Worm (Caenorhabditis elegans) whole organism, young adult: ENCODE results near the gene tbx-41.

Experiments used
- B0019.2 ChIP-seq: fragments of 200-800 bp; sonication (Bioruptor generic); conservative IDR thresholded peaks from 2 replicates; pipeline ENCODE4 v1.3.6; 2022; ENCODE audit warnings: missing genetic modification reagents, missing genetic modification characterization, missing compliant biosample characterization
- B0035.1 ChIP-seq: sonication (generic microtip); optimal IDR thresholded peaks from 2 replicates; lab custom pipeline; 2016; ENCODE audit warnings: missing genetic modification characterization, mild to moderate bottlenecking, missing compliant biosample characterization, missing genotype, missing genetic modification reagents
- C06A6.2 ChIP-seq: fragments of 200-800 bp; sonication (Bioruptor generic); conservative IDR thresholded peaks from 2 replicates; pipeline ENCODE4 v1.3.6; 2022; ENCODE audit warnings: missing genetic modification characterization, missing compliant biosample characterization
- F23B12.7 ChIP-seq: sonication (generic microtip); optimal IDR thresholded peaks from 2 replicates; lab custom pipeline; 2017; ENCODE audit warnings: missing genetic modification characterization, mild to moderate bottlenecking, missing compliant biosample characterization, antibody characterized with exemption, moderate library complexity; ENCODE audit not compliant: insufficient read depth
- F37B4.10 ChIP-seq: fragments of 200-800 bp; sonication (Bioruptor generic); IDR thresholded peaks from 2 replicates; pipeline ENCODE4 v1.3.6; 2022; ENCODE audit warnings: missing genetic modification characterization, missing compliant biosample characterization
- F55B11.4 ChIP-seq: sonication (generic microtip); optimal IDR thresholded peaks from 2 replicates; lab custom pipeline; 2016; ENCODE audit warnings: missing compliant biosample characterization, missing genetic modification characterization, borderline replicate concordance; ENCODE audit not compliant: insufficient read depth
- F57C9.4 ChIP-seq: sonication (generic microtip); optimal IDR thresholded peaks from 2 replicates; lab custom pipeline; 2017; ENCODE audit warnings: mild to moderate bottlenecking, missing genetic modification characterization, missing compliant biosample characterization
- K12H6.12 ChIP-seq: fragments of 200-800 bp; sonication (Bioruptor generic); optimal IDR thresholded peaks from 2 replicates; lab custom pipeline; 2018; ENCODE audit warnings: mild to moderate bottlenecking, missing genetic modification characterization, missing compliant biosample characterization
- Y53F4B.3 ChIP-seq: fragments of 200-800 bp; sonication (Bioruptor generic); IDR thresholded peaks from 2 replicates; pipeline ENCODE4 v1.3.6; 2022; ENCODE audit warnings: missing genetic modification reagents, missing genetic modification characterization, missing compliant biosample characterization
- Y53G8AR.9 ChIP-seq: fragments of 200-800 bp; sonication (Bioruptor generic); conservative IDR thresholded peaks from 2 replicates; pipeline ENCODE4 v1.3.6; 2022; ENCODE audit warnings: missing genetic modification reagents, missing genetic modification characterization, missing compliant biosample characterization
- Y67H2A.10 ChIP-seq: fragments of 200-800 bp; sonication (Bioruptor generic); conservative IDR thresholded peaks from 2 replicates; pipeline ENCODE4 v1.3.6; 2022; ENCODE audit warnings: missing genetic modification reagents, missing genetic modification characterization, missing compliant biosample characterization
- ZK185.1 ChIP-seq: sonication (generic microtip); optimal IDR thresholded peaks from 2 replicates; lab custom pipeline; 2016; ENCODE audit warnings: mild to moderate bottlenecking, missing genetic modification characterization, missing compliant biosample characterization; ENCODE audit not compliant: poor library complexity, severe bottlenecking
- atf-7 ChIP-seq: sonication (generic microtip); optimal IDR thresholded peaks from 2 replicates; lab custom pipeline; 2017; ENCODE audit warnings: mild to moderate bottlenecking, missing genetic modification characterization, missing compliant biosample characterization
- athp-1 ChIP-seq: sonication (generic microtip); optimal IDR thresholded peaks from 2 replicates; lab custom pipeline; 2017; ENCODE audit warnings: mild to moderate bottlenecking, missing genetic modification characterization, missing compliant biosample characterization
- cebp-1 ChIP-seq, 2 experiments: fragments of 200-800 bp in 1 of 2; sonication (Bioruptor generic) in 1 of 2; sonication (generic microtip) in 1 of 2; IDR thresholded peaks in 1 of 2; optimal IDR thresholded peaks in 1 of 2; 2 replicates each; pipeline versions ENCODE4 v1.3.6 to Lab custom; 2017 to 2022; ENCODE audit warnings: missing compliant biosample characterization in 2 of 2, missing genetic modification characterization in 2 of 2, mild to moderate bottlenecking in 1 of 2, missing genetic modification reagents in 1 of 2, moderate library complexity in 1 of 2
- ceh-27 ChIP-seq: fragments of 200-800 bp; sonication (Bioruptor generic); optimal IDR thresholded peaks from 2 replicates; lab custom pipeline; 2018; ENCODE audit warnings: mild to moderate bottlenecking, missing genetic modification characterization, moderate library complexity, missing compliant biosample characterization
- chd-7 ChIP-seq: sonication (generic microtip); optimal IDR thresholded peaks from 2 replicates; lab custom pipeline; 2016; ENCODE audit warnings: mild to moderate bottlenecking, missing genetic modification characterization, moderate library complexity, missing compliant biosample characterization
- dox-1 ChIP-seq: fragments of 200-800 bp; sonication (Bioruptor generic); IDR thresholded peaks from 2 replicates; pipeline ENCODE4 v1.3.6; 2022; ENCODE audit warnings: missing genetic modification reagents, missing genetic modification characterization, missing compliant biosample characterization
- egl-44 ChIP-seq: fragments of 200-800 bp; sonication (Bioruptor generic); IDR thresholded peaks from 2 replicates; pipeline ENCODE4 v1.3.6; 2022; ENCODE audit warnings: missing genetic modification reagents, missing genetic modification characterization, missing compliant biosample characterization
- egrh-3 ChIP-seq: fragments of 200-800 bp; sonication (Bioruptor generic); IDR thresholded peaks from 2 replicates; pipeline ENCODE4 v1.3.6; 2022; ENCODE audit warnings: missing genetic modification reagents, missing genetic modification characterization, missing compliant biosample characterization
- gei-17 ChIP-seq: fragments of 200-800 bp; sonication (Bioruptor generic); optimal IDR thresholded peaks from 2 replicates; lab custom pipeline; 2018; ENCODE audit warnings: mild to moderate bottlenecking, missing genetic modification characterization, missing compliant biosample characterization
- him-1 ChIP-seq: sonication (generic microtip); optimal IDR thresholded peaks from 2 replicates; lab custom pipeline; 2016; ENCODE audit warnings: missing genotype, missing genetic modification reagents, missing genetic modification characterization, missing compliant biosample characterization
- hmg-20 ChIP-seq: fragments of 200-800 bp; sonication (Bioruptor generic); IDR thresholded peaks from 2 replicates; pipeline ENCODE4 v1.3.6; 2022; ENCODE audit warnings: missing genetic modification reagents, missing genetic modification characterization, missing compliant biosample characterization
- hrde-1 ChIP-seq: sonication (generic microtip); optimal IDR thresholded peaks from 2 replicates; lab custom pipeline; 2016; ENCODE audit warnings: missing genetic modification characterization, mild to moderate bottlenecking, missing compliant biosample characterization, moderate library complexity, missing genotype, missing genetic modification reagents, borderline replicate concordance
- lag-1 ChIP-seq: fragments of 200-800 bp; sonication (Bioruptor generic); IDR thresholded peaks from 2 replicates; pipeline ENCODE4 v1.3.6; 2022; ENCODE audit warnings: missing genetic modification reagents, missing genetic modification characterization, missing compliant biosample characterization
- let-526 ChIP-seq: fragments of 200-800 bp; sonication (Bioruptor generic); IDR thresholded peaks from 2 replicates; pipeline ENCODE4 v1.3.6; 2022; ENCODE audit warnings: missing genetic modification reagents, missing genetic modification characterization, missing compliant biosample characterization
- lin-26 ChIP-seq: fragments of 200-800 bp; sonication (Bioruptor generic); IDR thresholded peaks from 2 replicates; pipeline ENCODE4 v1.3.6; 2022; ENCODE audit warnings: missing genetic modification reagents, missing genetic modification characterization, missing compliant biosample characterization
- madf-3 ChIP-seq: fragments of 200-800 bp; sonication (Bioruptor generic); IDR thresholded peaks from 2 replicates; pipeline ENCODE4 v1.3.6; 2022; ENCODE audit warnings: missing genetic modification reagents, missing genetic modification characterization, missing compliant biosample characterization
- mcd-1 ChIP-seq: fragments of 200-800 bp; sonication (Bioruptor generic); IDR thresholded peaks from 2 replicates; pipeline ENCODE4 v1.3.6; 2022; ENCODE audit warnings: missing genetic modification reagents, missing genetic modification characterization, missing compliant biosample characterization
- nfya-1 ChIP-seq: sonication (generic microtip); optimal IDR thresholded peaks from 2 replicates; lab custom pipeline; 2017; ENCODE audit warnings: antibody characterized with exemption, missing compliant biosample characterization, missing genetic modification characterization, borderline replicate concordance; ENCODE audit not compliant: insufficient read depth
- nfya-2 ChIP-seq: fragments of 200-800 bp; sonication (Bioruptor generic); IDR thresholded peaks from 2 replicates; pipeline ENCODE4 v1.3.6; 2022; ENCODE audit warnings: missing genetic modification reagents, missing genetic modification characterization, missing compliant biosample characterization
- nfyb-1 ChIP-seq: fragments of 200-800 bp; sonication (Bioruptor generic); IDR thresholded peaks from 2 replicates; pipeline ENCODE4 v1.3.6; 2022; ENCODE audit warnings: missing genetic modification reagents, missing genetic modification characterization, missing compliant biosample characterization
- nhr-80 ChIP-seq: sonication (generic microtip); optimal IDR thresholded peaks from 2 replicates; lab custom pipeline; 2016; ENCODE audit warnings: missing genetic modification characterization, missing compliant biosample characterization
- pbrm-1 ChIP-seq: fragments of 200-800 bp; sonication (Bioruptor generic); IDR thresholded peaks from 2 replicates; pipeline ENCODE4 v1.3.6; 2022; ENCODE audit warnings: missing genetic modification reagents, missing genetic modification characterization, missing compliant biosample characterization
- sdz-38 ChIP-seq: sonication (generic microtip); optimal IDR thresholded peaks from 2 replicates; lab custom pipeline; 2016; ENCODE audit warnings: missing genotype, missing genetic modification characterization, missing compliant biosample characterization
- sea-2 ChIP-seq: fragments of 200-800 bp; sonication (Bioruptor generic); IDR thresholded peaks from 2 replicates; pipeline ENCODE4 v1.3.6; 2022; ENCODE audit warnings: missing genetic modification characterization, missing compliant biosample characterization
- snpc-3.4 ChIP-seq: sonication (generic microtip); optimal IDR thresholded peaks from 2 replicates; lab custom pipeline; 2017; ENCODE audit warnings: missing genetic modification characterization, mild to moderate bottlenecking, missing compliant biosample characterization, antibody characterized with exemption, moderate library complexity, missing genotype, missing genetic modification reagents
- snpc-4 ChIP-seq, 5 experiments: fragments of 150-350 bp in 1 of 5; sonication (generic microtip) in 4 of 5; optimal IDR thresholded peaks; 2 replicates each; lab custom pipeline; 2014 to 2018; ENCODE audit warnings: missing genetic modification characterization in 5 of 5, missing biosample characterization in 3 of 5, antibody characterized with exemption in 2 of 5, mild to moderate bottlenecking in 2 of 5, missing compliant biosample characterization in 2 of 5, missing genotype in 2 of 5, moderate library complexity in 2 of 5, missing genetic modification reagents in 1 of 5
- sptf-2 ChIP-seq: fragments of 200-800 bp; sonication (Bioruptor generic); optimal IDR thresholded peaks from 2 replicates; lab custom pipeline; 2018; ENCODE audit warnings: mild to moderate bottlenecking, missing genetic modification characterization, missing compliant biosample characterization
- zfh-2 ChIP-seq: fragments of 200-800 bp; sonication (Bioruptor generic); conservative IDR thresholded peaks from 2 replicates; pipeline ENCODE4 v1.3.6; 2022; ENCODE audit warnings: missing genetic modification reagents, missing genetic modification characterization, missing compliant biosample characterization
- zim-3 ChIP-seq: sonication (generic microtip); optimal IDR thresholded peaks from 2 replicates; lab custom pipeline; 2017; ENCODE audit warnings: mild to moderate bottlenecking, missing genetic modification characterization, moderate library complexity, missing compliant biosample characterization
- ztf-25 ChIP-seq: fragments of 200-800 bp; sonication (Bioruptor generic); IDR thresholded peaks from 2 replicates; pipeline ENCODE4 v1.3.6; 2022; ENCODE audit warnings: missing genetic modification reagents, missing genetic modification characterization, missing compliant biosample characterization

tbx-41 gene

ce11 chrX:1856160-1856559 lies 8.9 kb upstream of the tbx-41 start, which contains the start of gene ceh-39 (continued):
- no peak for TF ChIP-seq ZK185.1
- peak; percentile 95 for TF ChIP-seq zfh-2 (GFP tag; lab: Robert Waterston, UW)
- no peak for TF ChIP-seq nfya-2 (GFP tag; lab: Robert Waterston, UW)
- no peak for TF ChIP-seq snpc-4 (GFP tag; optimal IDR thresholded peaks at IDR 0.05; lab: Kevin White, UChicago)
- TF ChIP-seq snpc-4 (tag; optimal IDR thresholded peaks at IDR 0.05; lab: Kevin White, UChicago), result no peak
- TF ChIP-seq Y53F4B.3 (GFP tag; lab: Robert Waterston, UW), result no peak
- peak; percentile 67; the same call in 1 of the 2 replicates for TF ChIP-seq dox-1 (GFP tag; lab: Robert Waterston, UW)
- TF ChIP-seq hmg-20 (GFP tag; lab: Robert Waterston, UW), result 0 out of 2 replicates have a peak, but pooled peaks have one; percentile 17
- no peak for TF ChIP-seq zim-3 (tag; lab: Kevin White, UChicago)
- 0 out of 2 replicates have a peak, but pooled peaks have one; percentile 63 for TF ChIP-seq madf-3
- 0 out of 2 replicates have a peak, but pooled peaks have one; percentile 7 for TF ChIP-seq let-526 (GFP tag; lab: Robert Waterston, UW)
- no peak for TF ChIP-seq pbrm-1 (GFP tag; lab: Robert Waterston, UW)
- TF ChIP-seq chd-7 (tag; lab: Kevin White, UChicago), result no peak
- TF ChIP-seq C06A6.2 (GFP tag; lab: Robert Waterston, UW), result no peak
- peak; percentile 88 for TF ChIP-seq mcd-1 (GFP tag; lab: Robert Waterston, UW)
- no peak for TF ChIP-seq him-1
- TF ChIP-seq F37B4.10 (GFP tag; lab: Robert Waterston, UW), result no peak
- no peak for TF ChIP-seq B0035.1 (tag; lab: Kevin White, UChicago)
- no peak for TF ChIP-seq snpc-3.4 (tag; lab: Kevin White, UChicago)
- peak; percentile 76; the same call in 1 of the 2 replicates for TF ChIP-seq egrh-3 (GFP tag; lab: Robert Waterston, UW)
- TF ChIP-seq ztf-25, result no peak
- TF ChIP-seq gei-17 (GFP tag; lab: Kevin White, UChicago), result no peak
- TF ChIP-seq ceh-27, result peak; percentile 26

ce11 chrX:1857777-1858176 lies 7.3 kb upstream of the tbx-41 start:
- no peak for TF ChIP-seq Y67H2A.10
- no peak for TF ChIP-seq lin-26 (GFP tag; lab: Robert Waterston, UW)
- TF ChIP-seq egl-44 (GFP tag; lab: Robert Waterston, UW), result no peak
- no peak for TF ChIP-seq hmg-20 (GFP tag; lab: Robert Waterston, UW)
- TF ChIP-seq snpc-3.4 (tag; lab: Kevin White, UChicago), result no peak
- TF ChIP-seq F37B4.10 (GFP tag; lab: Robert Waterston, UW), result no peak

DNA sequence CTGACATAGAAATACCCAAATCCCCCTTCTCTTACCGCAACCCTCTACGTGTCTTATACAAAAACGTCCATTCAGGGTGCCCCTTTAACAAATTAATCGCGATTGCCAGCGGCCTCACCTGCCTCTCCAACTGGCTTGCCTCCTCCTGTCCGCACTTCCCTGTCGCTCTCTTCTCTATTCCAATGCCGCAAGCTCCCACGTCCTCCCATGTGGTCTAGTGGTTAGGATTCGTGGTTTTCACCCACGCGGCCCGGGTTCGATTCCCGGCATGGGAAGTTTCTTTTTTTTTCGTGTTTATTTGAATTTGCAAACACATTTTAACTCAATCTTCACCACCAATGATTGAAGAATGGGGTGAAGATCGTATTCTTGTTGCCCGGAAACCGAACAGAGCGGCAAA lies 6.4 kb upstream of the tbx-41 start:
- TF ChIP-seq F57C9.4 (no peak), hrde-1 (tag; lab: Kevin White, UChicago) (no peak), pbrm-1 (GFP tag; lab: Robert Waterston, UW) (peak; percentile 82), sptf-2 (GFP tag; lab: Kevin White, UChicago) (no peak), K12H6.12 (tag; lab: Kevin White, UChicago) (peak; percentile 4), sdz-38 (tag; lab: Kevin White, UChicago) (no peak), chd-7 (tag; lab: Kevin White, UChicago) (no peak), F23B12.7 (no peak), F55B11.4 (tag; lab: Kevin White, UChicago) (no peak), zfh-2 (GFP tag; lab: Robert Waterston, UW) (peak; percentile 82), nhr-80 (tag; lab: Kevin White, UChicago) (peak; percentile 35), hmg-20 (GFP tag; lab: Robert Waterston, UW) (no peak), Y53G8AR.9 (GFP tag; lab: Robert Waterston, UW) (0 out of 2 replicates have a peak, but pooled peaks have one; percentile 42), egl-44 (GFP tag; lab: Robert Waterston, UW) (no peak), sea-2 (GFP tag; lab: Robert Waterston, UW) (no peak), B0019.2 (no peak), nfya-1 (tag; lab: Kevin White, UChicago) (no peak), lag-1 (GFP tag; lab: Robert Waterston, UW) (no peak), atf-7 (peak; percentile 42), nfyb-1 (GFP tag; lab: Robert Waterston, UW) (0 out of 2 replicates have a peak, but pooled peaks have one; percentile 50), snpc-4 (GFP tag; optimal IDR thresholded peaks at IDR 0.05; lab: Kevin White, UChicago) (peak; percentile 55), snpc-4 (tag; optimal IDR thresholded peaks at IDR 0.05; lab: Kevin White, UChicago) (no peak), cebp-1 (GFP tag; IDR thresholded peaks at IDR 0.05; lab: Robert Waterston, UW) (0 out of 2 replicates have a peak, but pooled peaks have one; percentile 43), cebp-1 (tag; optimal IDR thresholded peaks at IDR 0.05; lab: Kevin White, UChicago) (no peak), F37B4.10 (GFP tag; lab: Robert Waterston, UW) (no peak), athp-1 (tag; lab: Kevin White, UChicago) (no peak)
